Worm (Caenorhabditis elegans) whole organism, L1 larva: Measurements from ENCODE around the gene pcp-1.

Source experiments
- C16A3.4 ChIP-seq: fragments of 150-350 bp; optimal IDR thresholded peaks from 2 replicates; lab custom pipeline; 2014; ENCODE audit warnings: missing biosample characterization, missing genetic modification characterization
- C34B4.2 ChIP-seq: sonication (generic microtip); optimal IDR thresholded peaks from 2 replicates; lab custom pipeline; 2017; ENCODE audit warnings: mild to moderate bottlenecking, missing genetic modification characterization, missing compliant biosample characterization
- F16B12.6 ChIP-seq: fragments of 150-350 bp; optimal IDR thresholded peaks from 2 replicates; lab custom pipeline; 2014; ENCODE audit warnings: missing biosample characterization, missing genetic modification characterization
- Y116A8C.19 ChIP-seq: sonication (generic microtip); optimal IDR thresholded peaks from 2 replicates; lab custom pipeline; 2016; ENCODE audit warnings: missing compliant biosample characterization, missing genetic modification characterization, borderline replicate concordance
- aha-1 ChIP-seq: fragments of 150-350 bp; optimal IDR thresholded peaks from 2 replicates; lab custom pipeline; 2014; ENCODE audit warnings: missing biosample characterization, missing genetic modification characterization
- alr-1 ChIP-seq: fragments of 200-800 bp; sonication (Bioruptor generic); optimal IDR thresholded peaks from 2 replicates; lab custom pipeline; 2018; ENCODE audit warnings: borderline replicate concordance, mild to moderate bottlenecking, missing genetic modification characterization, missing compliant biosample characterization
- aly-2 ChIP-seq: fragments of 150-350 bp; optimal IDR thresholded peaks from 2 replicates; lab custom pipeline; 2014; ENCODE audit warnings: missing biosample characterization, missing genetic modification characterization
- blmp-1 ChIP-seq: fragments of 150-350 bp; optimal IDR thresholded peaks from 2 replicates; lab custom pipeline; 2014; ENCODE audit warnings: missing biosample characterization, missing genetic modification characterization
- ceh-63 ChIP-seq: fragments of 200-800 bp; sonication (Bioruptor generic); optimal IDR thresholded peaks from 2 replicates; lab custom pipeline; 2018; ENCODE audit warnings: mild to moderate bottlenecking, missing genetic modification characterization, missing compliant biosample characterization
- ceh-8 ChIP-seq: fragments of 200-800 bp; sonication (Bioruptor generic); optimal IDR thresholded peaks from 2 replicates; lab custom pipeline; 2018; ENCODE audit warnings: mild to moderate bottlenecking, missing genetic modification characterization, moderate library complexity, missing compliant biosample characterization
- ceh-88 ChIP-seq: fragments of 200-800 bp; sonication (Bioruptor generic); IDR thresholded peaks from 2 replicates; pipeline ENCODE4 v1.3.6; 2022; ENCODE audit warnings: missing genetic modification characterization, missing compliant biosample characterization
- ces-1 ChIP-seq: fragments of 150-350 bp; optimal IDR thresholded peaks from 2 replicates; lab custom pipeline; 2014; ENCODE audit warnings: missing biosample characterization, missing genetic modification reagents, missing genetic modification characterization
- efl-1 ChIP-seq, 4 experiments: fragments of 150-350 bp; optimal IDR thresholded peaks in 3 of 4; peaks in 1 of 4; 1 replicate in 1 of 4; 2 replicates in 3 of 4; lab custom pipeline; 2014; ENCODE audit warnings: missing biosample characterization in 2 of 4, missing genetic modification characterization in 2 of 4, missing genetic modification reagents in 2 of 4
- egl-13 ChIP-seq: sonication (generic microtip); optimal IDR thresholded peaks from 2 replicates; lab custom pipeline; 2016; ENCODE audit warnings: missing genotype, missing genetic modification reagents, missing genetic modification characterization, missing compliant biosample characterization
- egl-27 ChIP-seq, 2 experiments: fragments of 150-350 bp in 1 of 2; sonication (generic microtip); optimal IDR thresholded peaks; 3 replicates each; lab custom pipeline; 2017 to 2018; ENCODE audit warnings: missing biosample characterization in 2 of 2, missing genetic modification characterization in 2 of 2, missing genetic modification reagents in 2 of 2
- fkh-10 ChIP-seq: sonication (generic microtip); optimal IDR thresholded peaks from 2 replicates; lab custom pipeline; 2017; ENCODE audit warnings: missing biosample characterization, missing genetic modification reagents, missing genetic modification characterization
- fkh-4 ChIP-seq: sonication (generic microtip); optimal IDR thresholded peaks from 2 replicates; lab custom pipeline; 2016; ENCODE audit warnings: missing compliant biosample characterization, missing genetic modification characterization, borderline replicate concordance
- fkh-8 ChIP-seq: sonication (generic microtip); optimal IDR thresholded peaks from 2 replicates; lab custom pipeline; 2016; ENCODE audit warnings: mild to moderate bottlenecking, missing genetic modification characterization, missing compliant biosample characterization
- hlh-17 ChIP-seq: fragments of 200-800 bp; sonication (Bioruptor generic); optimal IDR thresholded peaks from 2 replicates; lab custom pipeline; 2018; ENCODE audit warnings: missing genetic modification characterization, mild to moderate bottlenecking, missing compliant biosample characterization, moderate library complexity, borderline replicate concordance
- hlh-4 ChIP-seq: sonication (generic microtip); optimal IDR thresholded peaks from 2 replicates; lab custom pipeline; 2016; ENCODE audit warnings: mild to moderate bottlenecking, missing genetic modification characterization, missing compliant biosample characterization
- irx-1 ChIP-seq: sonication (generic microtip); optimal IDR thresholded peaks from 2 replicates; lab custom pipeline; 2016; ENCODE audit warnings: missing genetic modification characterization, missing compliant biosample characterization
- isw-1 ChIP-seq: fragments of 200-800 bp; sonication (Bioruptor generic); IDR thresholded peaks from 2 replicates; pipeline ENCODE4 v1.3.6; 2022; ENCODE audit warnings: missing genetic modification characterization, missing compliant biosample characterization
- jun-1 ChIP-seq: fragments of 150-350 bp; optimal IDR thresholded peaks from 2 replicates; lab custom pipeline; 2014; ENCODE audit warnings: missing biosample characterization, missing genetic modification reagents, missing genetic modification characterization
- lin-13 ChIP-seq: fragments of 150-350 bp; optimal IDR thresholded peaks from 2 replicates; lab custom pipeline; 2014; ENCODE audit warnings: missing biosample characterization, missing genetic modification reagents, missing genetic modification characterization
- lin-14 ChIP-seq: fragments of 200-800 bp; sonication (Bioruptor generic); optimal IDR thresholded peaks from 2 replicates; lab custom pipeline; 2018; ENCODE audit warnings: mild to moderate bottlenecking, missing genetic modification characterization, moderate library complexity, missing compliant biosample characterization
- lin-15B ChIP-seq: fragments of 150-350 bp; sonication (generic microtip); optimal IDR thresholded peaks from 3 replicates; lab custom pipeline; 2014; ENCODE audit warnings: missing biosample characterization, missing genetic modification characterization
- lin-35 ChIP-seq, 2 experiments: fragments of 150-350 bp; optimal IDR thresholded peaks; 2 replicates each; lab custom pipeline; 2014; ENCODE audit warnings: missing biosample characterization in 2 of 2, missing genetic modification characterization in 2 of 2, missing genetic modification reagents in 2 of 2
- lin-39 ChIP-seq: fragments of 150-350 bp; optimal IDR thresholded peaks from 2 replicates; lab custom pipeline; 2014; ENCODE audit warnings: missing biosample characterization, missing genetic modification reagents, missing genetic modification characterization
- lir-3 ChIP-seq: sonication (generic microtip); optimal IDR thresholded peaks from 2 replicates; lab custom pipeline; 2016; ENCODE audit warnings: mild to moderate bottlenecking, missing genetic modification characterization, moderate library complexity, missing compliant biosample characterization; ENCODE audit not compliant: poor library complexity
- mdl-1 ChIP-seq, 2 experiments: fragments of 150-350 bp; optimal IDR thresholded peaks; 2 replicates each; lab custom pipeline; 2014 to 2017; ENCODE audit warnings: missing biosample characterization in 2 of 2, missing genetic modification characterization in 2 of 2, inconsistent platforms in 1 of 2
- mef-2 ChIP-seq: fragments of 150-350 bp; optimal IDR thresholded peaks from 2 replicates; lab custom pipeline; 2014; ENCODE audit warnings: missing biosample characterization, missing genetic modification characterization
- mep-1 ChIP-seq: fragments of 150-350 bp; optimal IDR thresholded peaks from 2 replicates; lab custom pipeline; 2014; ENCODE audit warnings: missing biosample characterization, missing genetic modification characterization
- nhr-11 ChIP-seq: fragments of 150-350 bp; optimal IDR thresholded peaks from 2 replicates; lab custom pipeline; 2014; ENCODE audit warnings: missing biosample characterization, missing genetic modification characterization
- nhr-20 ChIP-seq: sonication (generic microtip); optimal IDR thresholded peaks from 2 replicates; lab custom pipeline; 2016; ENCODE audit warnings: mild to moderate bottlenecking, missing genetic modification characterization, missing compliant biosample characterization
- nhr-237 ChIP-seq: fragments of 150-350 bp; optimal IDR thresholded peaks from 2 replicates; lab custom pipeline; 2014; ENCODE audit warnings: missing biosample characterization, missing genetic modification characterization
- nhr-28 ChIP-seq: fragments of 150-350 bp; optimal IDR thresholded peaks from 2 replicates; lab custom pipeline; 2014; ENCODE audit warnings: missing biosample characterization, missing genetic modification characterization
- nhr-76 ChIP-seq: sonication (generic microtip); optimal IDR thresholded peaks from 2 replicates; lab custom pipeline; 2017; ENCODE audit warnings: missing biosample characterization, missing genetic modification characterization
- nhr-77 ChIP-seq: fragments of 150-350 bp; optimal IDR thresholded peaks from 2 replicates; lab custom pipeline; 2014; ENCODE audit warnings: missing biosample characterization, missing genetic modification characterization
- nhr-85 ChIP-seq: sonication (generic microtip); peaks from one replicate; lab custom pipeline; 2016; ENCODE audit warnings: missing genetic modification characterization, inconsistent platforms, missing compliant biosample characterization
- nhr-90 ChIP-seq: sonication (generic microtip); optimal IDR thresholded peaks from 2 replicates; lab custom pipeline; 2016; ENCODE audit warnings: mild to moderate bottlenecking, missing genetic modification characterization, missing compliant biosample characterization; ENCODE audit not compliant: poor library complexity
- rnt-1 ChIP-seq: sonication (generic microtip); optimal IDR thresholded peaks from 2 replicates; lab custom pipeline; 2016; ENCODE audit warnings: mild to moderate bottlenecking, missing genetic modification characterization, moderate library complexity, missing compliant biosample characterization
- skn-1 ChIP-seq: fragments of 150-350 bp; optimal IDR thresholded peaks from 2 replicates; lab custom pipeline; 2014; ENCODE audit warnings: missing biosample characterization, missing genetic modification characterization
- snu-23 ChIP-seq: sonication (generic microtip); optimal IDR thresholded peaks from 2 replicates; lab custom pipeline; 2016; ENCODE audit warnings: missing genetic modification characterization, missing compliant biosample characterization
- swsn-7 ChIP-seq: sonication (generic microtip); optimal IDR thresholded peaks from 2 replicates; lab custom pipeline; 2016; ENCODE audit warnings: missing genetic modification characterization, missing compliant biosample characterization
- tbx-2 ChIP-seq: sonication (generic microtip); optimal IDR thresholded peaks from 2 replicates; lab custom pipeline; 2016; ENCODE audit warnings: missing genetic modification characterization, missing compliant biosample characterization
- tlp-1 ChIP-seq: fragments of 150-350 bp; optimal IDR thresholded peaks from 2 replicates; lab custom pipeline; 2014; ENCODE audit warnings: missing biosample characterization, missing genetic modification characterization
- unc-30 ChIP-seq: sonication (generic microtip); optimal IDR thresholded peaks from 2 replicates; lab custom pipeline; 2017; ENCODE audit warnings: missing biosample characterization, missing genetic modification characterization
- vab-15 ChIP-seq: sonication (generic microtip); optimal IDR thresholded peaks from 2 replicates; lab custom pipeline; 2017; ENCODE audit warnings: missing genotype, mild to moderate bottlenecking, missing genetic modification characterization, missing compliant biosample characterization
- zip-4 ChIP-seq: fragments of 200-800 bp; sonication (Bioruptor generic); optimal IDR thresholded peaks from 2 replicates; lab custom pipeline; 2018; ENCODE audit warnings: mild to moderate bottlenecking, missing genetic modification characterization, moderate library complexity, missing compliant biosample characterization
- ztf-11 ChIP-seq, 2 experiments: sonication (generic microtip); optimal IDR thresholded peaks; 2 replicates each; lab custom pipeline; 2016 to 2017; ENCODE audit warnings: missing genetic modification characterization in 2 of 2, missing biosample characterization in 1 of 2, missing compliant biosample characterization in 1 of 2
- ztf-4 ChIP-seq: fragments of 150-350 bp; optimal IDR thresholded peaks from 2 replicates; lab custom pipeline; 2014; ENCODE audit warnings: missing biosample characterization, missing genetic modification characterization

Gene pcp-1

DNA sequence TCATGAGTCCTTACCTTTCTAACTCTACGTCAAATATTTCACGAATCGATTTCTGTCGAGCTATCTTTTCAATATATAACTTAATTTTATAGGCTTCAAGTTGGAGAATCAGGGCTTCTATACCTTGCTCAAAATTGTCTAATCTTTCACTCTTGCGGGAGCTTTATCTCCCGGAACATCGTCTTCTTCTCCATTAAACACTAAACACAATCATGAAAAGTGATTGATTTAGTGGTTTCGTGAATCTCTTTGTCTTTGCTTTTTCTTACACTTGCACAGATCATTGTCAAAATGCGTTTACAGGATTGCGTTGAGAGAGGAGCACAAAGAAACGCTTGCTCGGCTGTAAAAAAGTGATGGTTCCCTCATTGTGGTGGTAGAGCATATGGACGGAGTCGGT, 29.7 kb downstream of the pcp-1 start:
- TF ChIP-seq rnt-1 (tag; lab: Kevin White, UChicago) (peak; percentile 22), Y116A8C.19 (tag; lab: Kevin White, UChicago) (no peak)

DNA sequence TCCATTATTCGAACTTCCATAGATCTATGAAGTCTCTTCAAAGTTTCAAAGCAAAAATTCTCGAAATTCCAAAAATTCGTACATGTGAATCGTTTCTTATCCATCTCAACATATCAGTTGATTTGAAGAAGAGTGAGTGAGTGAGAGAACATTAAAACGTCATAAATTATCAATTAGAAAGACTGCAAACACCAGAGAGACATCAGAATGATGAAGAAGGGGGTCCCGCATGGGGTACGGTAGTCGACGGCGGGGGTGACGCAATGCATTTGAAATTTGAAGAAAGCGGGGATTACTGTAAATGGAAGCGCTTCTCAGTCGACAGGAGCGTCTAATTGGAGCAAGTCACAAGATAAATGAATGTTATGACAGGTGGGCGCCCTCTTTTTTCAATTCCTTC, 31.8 kb downstream of the pcp-1 start:
- TF ChIP-seq mdl-1 (tag; optimal IDR thresholded peaks at IDR 0.05; lab: Kevin White, UChicago) = no peak
- TF ChIP-seq C16A3.4 (tag; lab: Kevin White, UChicago) = no peak
- no peak for TF ChIP-seq egl-27 (tag; optimal IDR thresholded peaks at IDR 0.05; lab: Kevin White, UChicago)
- TF ChIP-seq vab-15 = peak; percentile 5
- no peak for TF ChIP-seq unc-30 (tag; lab: Kevin White, UChicago)
- peak; percentile 6 for TF ChIP-seq tbx-2 (tag; lab: Kevin White, UChicago)
- no peak for TF ChIP-seq alr-1 (tag; lab: Kevin White, UChicago)
- peak; percentile 21 for TF ChIP-seq snu-23 (GFP tag; lab: Kevin White, UChicago)
- no peak for TF ChIP-seq lin-39 (tag; lab: Kevin White, UChicago)
- TF ChIP-seq ceh-8 = no peak
- no peak for TF ChIP-seq nhr-11 (tag; lab: Kevin White, UChicago)
- no peak for TF ChIP-seq lin-15B
- TF ChIP-seq lin-35 (GFP tag; optimal IDR thresholded peaks at IDR 0.05; lab: Kevin White, UChicago) = no peak
- TF ChIP-seq tlp-1 (tag; lab: Kevin White, UChicago) = no peak
- TF ChIP-seq lin-13 (GFP tag; lab: Kevin White, UChicago) = no peak
- no peak for TF ChIP-seq ces-1
- no peak for TF ChIP-seq nhr-20 (tag; lab: Kevin White, UChicago)
- TF ChIP-seq ztf-11 (tag; optimal IDR thresholded peaks at IDR 0.05; lab: Kevin White, UChicago) = peak in 1 of 2 experiments; percentile 16
- no peak for TF ChIP-seq Y116A8C.19 (tag; lab: Kevin White, UChicago)
- no peak for TF ChIP-seq skn-1
- no peak for TF ChIP-seq F16B12.6 (tag; lab: Kevin White, UChicago)
- no peak for TF ChIP-seq nhr-28
- TF ChIP-seq lir-3 (tag; lab: Kevin White, UChicago) = no peak
- TF ChIP-seq nhr-77 = no peak
- TF ChIP-seq blmp-1 (tag; lab: Kevin White, UChicago) = no peak
- no peak for TF ChIP-seq fkh-10 (GFP tag; lab: Kevin White, UChicago)
- TF ChIP-seq C34B4.2 (tag; lab: Kevin White, UChicago) = no peak
- TF ChIP-seq hlh-17 (GFP tag; lab: Kevin White, UChicago) = no peak
- peak; percentile 56 for TF ChIP-seq lin-14 (GFP tag; lab: Kevin White, UChicago)
- TF ChIP-seq nhr-90 (tag; lab: Kevin White, UChicago) = no peak
- no peak for TF ChIP-seq aha-1 (tag; lab: Kevin White, UChicago)
- TF ChIP-seq nhr-85 (tag; lab: Kevin White, UChicago) = peak; percentile 76
- TF ChIP-seq ceh-63 (GFP tag; lab: Kevin White, UChicago) = no peak
- TF ChIP-seq fkh-8 = no peak
- TF ChIP-seq rnt-1 (tag; lab: Kevin White, UChicago) = peak; percentile 66
- no peak for TF ChIP-seq efl-1 (optimal IDR thresholded peaks at IDR 0.05; lab: Kevin White, UChicago)
- peak in 1 of 2 experiments; percentile 64 for TF ChIP-seq efl-1 (GFP tag; optimal IDR thresholded peaks at IDR 0.05 in 1 of 2; lab: Kevin White, UChicago)
- TF ChIP-seq nhr-76 (tag; lab: Kevin White, UChicago) = no peak
- no peak for TF ChIP-seq mep-1 (tag; lab: Kevin White, UChicago)
- no peak for TF ChIP-seq mef-2 (tag; lab: Kevin White, UChicago)
- no peak for TF ChIP-seq fkh-4 (tag; lab: Kevin White, UChicago)
- TF ChIP-seq egl-13 (tag; lab: Kevin White, UChicago) = no peak
- no peak for TF ChIP-seq irx-1 (tag; lab: Kevin White, UChicago)
- no peak for TF ChIP-seq isw-1
- no peak for TF ChIP-seq jun-1 (tag; lab: Kevin White, UChicago)
- TF ChIP-seq nhr-237 (tag; lab: Kevin White, UChicago) = no peak
- no peak for TF ChIP-seq swsn-7 (tag; lab: Kevin White, UChicago)
- no peak for TF ChIP-seq aly-2 (tag; lab: Kevin White, UChicago)
- no peak for TF ChIP-seq ceh-88 (GFP tag; lab: Robert Waterston, UW)
- TF ChIP-seq hlh-4 (tag; lab: Kevin White, UChicago) = no peak
- no peak for TF ChIP-seq ztf-4
- no peak for TF ChIP-seq zip-4
